Worm (Caenorhabditis elegans): ENCODE results near the gene F33G12.7.
A peak's percentile ranks its signal among the peaks of the same experiment; 100 is the strongest.

Gene F33G12.7

ce11 chrII:4999122-4999521, 41.4 kb downstream of the F33G12.7 start, which contains the start of gene citk-2:
Gene citk-2 (plus strand): TSS chrII:4999520.
- peak; percentile 59 for TF ChIP-seq unc-130 (tag; optimal IDR thresholded peaks at IDR 0.05)
- TF ChIP-seq nhr-84 (tag; optimal IDR thresholded peaks at IDR 0.05): peak; percentile 58
- peak in 1 of 2 experiments; percentile 67 for TF ChIP-seq mdl-1 (tag; optimal IDR thresholded peaks at IDR 0.05)
- peak; percentile 84 for TF ChIP-seq irx-1 (tag; optimal IDR thresholded peaks at IDR 0.05)
- TF ChIP-seq elt-2 (tag; optimal IDR thresholded peaks at IDR 0.05): peak; percentile 99
- TF ChIP-seq jun-1 (tag; optimal IDR thresholded peaks at IDR 0.05): peak; percentile 89
- peak; percentile 95 for TF ChIP-seq nhr-85 (tag)
- TF ChIP-seq ceh-63 (GFP tag; optimal IDR thresholded peaks at IDR 0.05): no peak
- peak; percentile 94 for TF ChIP-seq dsc-1 (tag; optimal IDR thresholded peaks at IDR 0.05)
- no peak for TF ChIP-seq sox-4 (tag; optimal IDR thresholded peaks at IDR 0.05)
- no peak for TF ChIP-seq sptf-1 (tag; optimal IDR thresholded peaks at IDR 0.05)
- peak in 1 of 2 experiments; percentile 1 for TF ChIP-seq egl-27 (tag; optimal IDR thresholded peaks at IDR 0.05)
- TF ChIP-seq egl-13 (tag; optimal IDR thresholded peaks at IDR 0.05): peak; percentile 85
- TF ChIP-seq pax-3 (tag; optimal IDR thresholded peaks at IDR 0.05): peak; percentile 79
- peak; percentile 52 for TF ChIP-seq sup-37 (GFP tag; optimal IDR thresholded peaks at IDR 0.05)
- peak; percentile 97 for TF ChIP-seq rnt-1 (tag; optimal IDR thresholded peaks at IDR 0.05)
- TF ChIP-seq lin-15B (tag; optimal IDR thresholded peaks at IDR 0.05): peak; percentile 77
- TF ChIP-seq lin-13 (GFP tag; optimal IDR thresholded peaks at IDR 0.05): peak; percentile 79
- TF ChIP-seq ets-5 (GFP tag; IDR thresholded peaks at IDR 0.05): no peak
- peak; percentile 100 for TF ChIP-seq F16B12.6 (tag; optimal IDR thresholded peaks at IDR 0.05)
- TF ChIP-seq ceh-8 (GFP tag; optimal IDR thresholded peaks at IDR 0.05): peak; percentile 88
- no peak for TF ChIP-seq mef-2 (tag; optimal IDR thresholded peaks at IDR 0.05)
- peak; percentile 100 for TF ChIP-seq efl-1 (optimal IDR thresholded peaks at IDR 0.05)
- peak; percentile 100 for TF ChIP-seq efl-1 (GFP tag; optimal IDR thresholded peaks at IDR 0.05 in 1 of 2)
- TF ChIP-seq nhr-77 (tag; optimal IDR thresholded peaks at IDR 0.05): peak; percentile 61
- TF ChIP-seq fos-1 (tag; optimal IDR thresholded peaks at IDR 0.05): peak; percentile 93
- TF ChIP-seq ceh-88 (GFP tag; IDR thresholded peaks at IDR 0.05): peak; percentile 63
- no peak for TF ChIP-seq nhr-12 (tag; optimal IDR thresholded peaks at IDR 0.05)
- peak; percentile 90 for TF ChIP-seq isw-1 (GFP tag; IDR thresholded peaks at IDR 0.05)
- no peak for TF ChIP-seq pqm-1 (tag; optimal IDR thresholded peaks at IDR 0.05)
- TF ChIP-seq nhr-11 (tag; optimal IDR thresholded peaks at IDR 0.05): peak; percentile 86
- TF ChIP-seq unc-86 (tag; optimal IDR thresholded peaks at IDR 0.05): peak; percentile 92
- TF ChIP-seq swsn-7 (tag; optimal IDR thresholded peaks at IDR 0.05): peak; percentile 95
- no peak for TF ChIP-seq unc-62 (GFP tag; optimal IDR thresholded peaks at IDR 0.05)
- TF ChIP-seq zip-4 (GFP tag; optimal IDR thresholded peaks at IDR 0.05): peak; percentile 73
- no peak for TF ChIP-seq blmp-1 (tag; optimal IDR thresholded peaks at IDR 0.05)
- peak; percentile 50 for TF ChIP-seq nhr-237 (tag; optimal IDR thresholded peaks at IDR 0.05)
- TF ChIP-seq efl-3 (GFP tag; optimal IDR thresholded peaks at IDR 0.05): peak; percentile 38
- no peak for TF ChIP-seq unc-30 (tag; optimal IDR thresholded peaks at IDR 0.05)
- TF ChIP-seq aha-1 (tag; optimal IDR thresholded peaks at IDR 0.05): peak; percentile 50
- TF ChIP-seq C34B4.2 (tag; optimal IDR thresholded peaks at IDR 0.05): peak; percentile 45
- no peak for TF ChIP-seq tlp-1 (tag; optimal IDR thresholded peaks at IDR 0.05)
- TF ChIP-seq snu-23 (GFP tag; optimal IDR thresholded peaks at IDR 0.05): peak; percentile 96
- TF ChIP-seq C04F5.9 (tag; optimal IDR thresholded peaks at IDR 0.05): peak; percentile 80
- TF ChIP-seq xbp-1 (tag; optimal IDR thresholded peaks at IDR 0.05): peak; percentile 94
- TF ChIP-seq tbx-2 (tag; optimal IDR thresholded peaks at IDR 0.05): peak; percentile 94
- TF ChIP-seq snpc-4 (tag; optimal IDR thresholded peaks at IDR 0.05): peak; percentile 90
- TF ChIP-seq lin-35 (GFP tag; optimal IDR thresholded peaks at IDR 0.05): peak; percentile 100
- peak; percentile 74 to 90 (median 88) for TF ChIP-seq ceh-82 (tag; optimal IDR thresholded peaks at IDR 0.05)
- TF ChIP-seq Y116A8C.19 (tag; optimal IDR thresholded peaks at IDR 0.05; ENCODE audit: borderline replicate concordance): no peak
- TF ChIP-seq skn-1 (tag; optimal IDR thresholded peaks at IDR 0.05): peak; percentile 94
- TF ChIP-seq hlh-17 (GFP tag; optimal IDR thresholded peaks at IDR 0.05; ENCODE audit: borderline replicate concordance): no peak
- no peak for TF ChIP-seq hpl-2 (GFP tag; optimal IDR thresholded peaks at IDR 0.05)
- peak; percentile 21 for TF ChIP-seq fkh-10 (GFP tag; optimal IDR thresholded peaks at IDR 0.05)
- TF ChIP-seq ces-1 (GFP tag; optimal IDR thresholded peaks at IDR 0.05): no peak

All from whole organism, L1 larva.